Worm (Caenorhabditis elegans): ENCODE results near the gene mars-1.

Gene mars-1

ce11 chrIV:11631750-11632149 lies 3.5 kb downstream of the mars-1 start, which contains the start of gene F58B3.4:
TSS of gene F58B3.4 (minus strand) at chrIV:11631850.
- TF ChIP-seq tab-1 (GFP tag; IDR thresholded peaks at IDR 0.05) = no peak
- no peak for TF ChIP-seq ztf-29 (GFP tag; IDR thresholded peaks at IDR 0.05)
- TF ChIP-seq T22C8.4 (GFP tag; IDR thresholded peaks at IDR 0.05) = no peak
- no peak for TF ChIP-seq klf-2 (GFP tag; conservative IDR thresholded peaks at IDR 0.05)
- no peak for TF ChIP-seq med-1 (GFP tag; optimal IDR thresholded peaks at IDR 0.05; ENCODE audit: insufficient read depth)
- TF ChIP-seq flt-1 (GFP tag; IDR thresholded peaks at IDR 0.05) = no peak
- no peak for TF ChIP-seq cog-1 (tag; optimal IDR thresholded peaks at IDR 0.05)
- no peak for TF ChIP-seq ref-1 (GFP tag; conservative IDR thresholded peaks at IDR 0.05)
- TF ChIP-seq ztf-23 (GFP tag; IDR thresholded peaks at IDR 0.05) = no peak

DNA sequence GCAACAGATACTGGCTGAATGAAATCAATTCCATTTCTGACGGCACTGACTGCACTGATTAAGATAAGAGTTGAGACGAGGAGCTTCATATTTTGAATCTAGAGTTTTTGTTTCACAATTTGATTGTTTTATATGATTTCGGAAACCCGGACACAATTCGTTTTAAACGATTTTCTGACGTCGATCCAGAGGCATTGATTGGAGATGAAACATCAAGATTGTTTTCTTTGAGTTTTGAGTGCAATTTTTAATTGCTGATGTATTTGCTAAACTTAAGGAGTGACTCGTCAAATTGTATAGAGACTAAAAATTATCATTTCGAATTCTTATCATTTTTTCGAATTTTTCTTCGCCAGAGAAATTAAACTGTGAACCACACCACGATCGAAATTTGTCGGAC lies 7.4 kb downstream of the mars-1 start, which contains the start of gene lys-6:
Gene lys-6 (minus strand): TSS at position 101 of the 400 bp plus-strand sequence.
- TF ChIP-seq cog-1 (tag; optimal IDR thresholded peaks at IDR 0.05) = no peak
- no peak for TF ChIP-seq med-1 (GFP tag; optimal IDR thresholded peaks at IDR 0.05; ENCODE audit: insufficient read depth)
- TF ChIP-seq tab-1 (GFP tag; IDR thresholded peaks at IDR 0.05) = no peak
- no peak for TF ChIP-seq ztf-29 (GFP tag; IDR thresholded peaks at IDR 0.05)
- TF ChIP-seq ztf-23 (GFP tag; IDR thresholded peaks at IDR 0.05) = no peak
- no peak for TF ChIP-seq T22C8.4 (GFP tag; IDR thresholded peaks at IDR 0.05)

DNA sequence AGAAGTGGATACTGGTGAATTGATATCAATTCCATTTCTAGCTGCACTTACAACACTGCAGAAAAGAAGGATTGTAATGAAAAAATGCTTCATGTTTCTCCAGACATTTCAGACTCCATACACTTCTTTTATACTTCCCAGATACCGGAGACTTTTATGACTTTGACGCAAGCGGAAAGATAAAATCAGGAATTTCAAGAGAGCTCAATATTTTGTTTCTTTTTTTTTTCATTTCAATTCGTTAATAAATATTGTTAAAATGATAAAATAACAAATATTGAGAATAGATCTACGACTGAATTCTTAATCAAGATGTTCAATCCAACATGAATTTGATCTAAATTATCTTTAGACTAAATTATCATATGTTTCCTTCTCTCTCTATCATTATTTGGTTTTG lies 9.8 kb downstream of the mars-1 start, which contains the start of gene lys-5:
Gene lys-5 (minus strand): TSS at position 101 of the 400 bp plus-strand sequence.
- no peak for TF ChIP-seq flt-1 (GFP tag; IDR thresholded peaks at IDR 0.05)
- TF ChIP-seq cog-1 (tag; optimal IDR thresholded peaks at IDR 0.05) = no peak
- TF ChIP-seq ztf-29 (GFP tag; IDR thresholded peaks at IDR 0.05) = no peak
- no peak for TF ChIP-seq T22C8.4 (GFP tag; IDR thresholded peaks at IDR 0.05)
- no peak for TF ChIP-seq ztf-23 (GFP tag; IDR thresholded peaks at IDR 0.05)
- TF ChIP-seq ref-1 (GFP tag; conservative IDR thresholded peaks at IDR 0.05) = no peak
- TF ChIP-seq med-1 (GFP tag; optimal IDR thresholded peaks at IDR 0.05; ENCODE audit: insufficient read depth) = no peak
- no peak for TF ChIP-seq klf-2 (GFP tag; conservative IDR thresholded peaks at IDR 0.05)
- TF ChIP-seq tab-1 (GFP tag; IDR thresholded peaks at IDR 0.05) = no peak

DNA sequence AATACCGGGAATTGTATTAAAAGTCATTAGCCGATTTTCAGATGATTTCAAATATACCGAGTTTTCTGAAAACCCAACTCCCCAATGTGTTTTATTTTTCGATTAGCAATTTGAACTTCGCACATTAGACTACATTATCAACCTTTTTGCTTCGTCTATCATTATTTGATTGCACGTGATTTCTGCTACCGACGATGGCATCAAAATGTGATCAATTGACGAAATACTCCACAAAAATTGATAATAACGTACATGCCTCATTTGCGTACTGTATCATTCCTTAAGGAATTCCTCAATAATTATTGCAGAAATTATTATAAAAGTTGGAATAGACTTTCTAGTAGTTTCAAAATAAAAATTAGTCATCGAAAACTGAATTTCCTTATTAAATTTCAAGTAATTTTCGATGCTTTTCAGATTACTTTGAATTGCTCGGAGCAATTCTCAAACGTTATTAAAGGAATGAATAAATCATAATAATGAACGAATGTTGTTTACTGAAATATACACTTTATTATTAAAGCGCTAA lies 11.5 kb downstream of the mars-1 start:
- TF ChIP-seq T22C8.4 (GFP tag; IDR thresholded peaks at IDR 0.05) (no peak), cog-1 (tag; optimal IDR thresholded peaks at IDR 0.05) (no peak), ref-1 (GFP tag; conservative IDR thresholded peaks at IDR 0.05) (no peak), ztf-23 (GFP tag; IDR thresholded peaks at IDR 0.05) (no peak), klf-2 (GFP tag; conservative IDR thresholded peaks at IDR 0.05) (no peak), tab-1 (GFP tag; IDR thresholded peaks at IDR 0.05) (no peak), med-1 (GFP tag; optimal IDR thresholded peaks at IDR 0.05; ENCODE audit: insufficient read depth) (no peak), flt-1 (GFP tag; IDR thresholded peaks at IDR 0.05) (no peak), ztf-29 (GFP tag; IDR thresholded peaks at IDR 0.05) (no peak)

DNA sequence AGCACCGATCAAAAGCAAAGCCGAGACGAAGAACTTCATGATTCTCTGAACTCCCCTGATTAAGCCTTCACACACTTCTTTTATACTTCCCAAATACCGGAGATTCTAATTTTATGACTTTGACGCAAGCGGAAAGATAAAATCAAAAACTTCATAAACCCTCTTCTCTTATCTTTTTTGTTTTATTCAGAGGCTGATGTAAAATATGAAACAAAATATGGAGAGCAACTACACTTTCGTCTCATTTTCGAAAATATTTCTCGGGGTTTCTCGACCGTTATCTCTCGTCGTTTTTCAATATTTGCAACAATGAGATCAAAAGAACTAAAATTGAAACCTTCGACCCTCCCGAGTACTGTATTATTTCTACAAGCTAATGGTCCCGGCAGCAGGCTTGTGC lies 12.2 kb downstream of the mars-1 start, which contains the start of gene lys-4:
Gene lys-4 (minus strand): TSS at position 115 of the 400 bp plus-strand sequence.
- TF ChIP-seq ref-1 (GFP tag; conservative IDR thresholded peaks at IDR 0.05) (no peak), flt-1 (GFP tag; IDR thresholded peaks at IDR 0.05) (no peak), cog-1 (tag; optimal IDR thresholded peaks at IDR 0.05) (no peak), ztf-23 (GFP tag; IDR thresholded peaks at IDR 0.05) (no peak), med-1 (GFP tag; optimal IDR thresholded peaks at IDR 0.05; ENCODE audit: insufficient read depth) (no peak), ztf-29 (GFP tag; IDR thresholded peaks at IDR 0.05) (no peak), klf-2 (GFP tag; conservative IDR thresholded peaks at IDR 0.05) (no peak), tab-1 (GFP tag; IDR thresholded peaks at IDR 0.05) (no peak)

DNA sequence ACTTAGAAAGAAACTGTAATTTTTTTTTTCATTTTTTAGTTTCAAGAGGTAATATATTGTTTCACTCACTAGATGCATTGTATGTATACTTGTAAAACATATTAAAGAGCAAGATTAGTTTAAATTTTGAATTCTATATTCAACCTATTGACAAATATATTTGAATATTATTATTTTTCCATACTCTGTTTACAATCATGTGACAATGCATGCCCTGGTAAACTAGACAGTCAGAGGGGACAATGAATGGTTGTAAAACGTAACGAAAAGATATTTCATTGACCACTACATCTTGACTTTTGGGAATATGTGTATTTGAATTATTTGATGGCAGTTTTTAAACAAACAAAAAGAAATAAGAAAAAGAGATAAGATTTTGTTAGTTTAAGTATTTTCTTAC lies 13.0 kb downstream of the mars-1 start:
- TF ChIP-seq ztf-23 (GFP tag; IDR thresholded peaks at IDR 0.05) = no peak
- no peak for TF ChIP-seq med-1 (GFP tag; optimal IDR thresholded peaks at IDR 0.05; ENCODE audit: insufficient read depth)
- no peak for TF ChIP-seq klf-2 (GFP tag; conservative IDR thresholded peaks at IDR 0.05)
- no peak for TF ChIP-seq ztf-29 (GFP tag; IDR thresholded peaks at IDR 0.05)
- TF ChIP-seq flt-1 (GFP tag; IDR thresholded peaks at IDR 0.05) = no peak
- TF ChIP-seq T22C8.4 (GFP tag; IDR thresholded peaks at IDR 0.05) = no peak
- no peak for TF ChIP-seq ref-1 (GFP tag; conservative IDR thresholded peaks at IDR 0.05)
- no peak for TF ChIP-seq cog-1 (tag; optimal IDR thresholded peaks at IDR 0.05)
- TF ChIP-seq tab-1 (GFP tag; IDR thresholded peaks at IDR 0.05) = no peak

ce11 chrIV:11620909-11621308 lies 14.4 kb downstream of the mars-1 start, which contains the start of gene dsl-5:
TSS of gene dsl-5 (minus strand) at chrIV:11621009.
- no peak for TF ChIP-seq T22C8.4 (GFP tag; IDR thresholded peaks at IDR 0.05)

ce11 chrIV:11616543-11616942 lies 18.7 kb downstream of the mars-1 start:
- 0 out of 2 replicates have a peak, but pooled peaks have one; percentile 21 for TF ChIP-seq ztf-29 (GFP tag; IDR thresholded peaks at IDR 0.05)

ce11 chrIV:11604909-11605308 lies 30.4 kb downstream of the mars-1 start, which contains the start of the genes ragc-1 and Y24F12A.1:
TSS of gene ragc-1 (minus strand) at chrIV:11604933.
TSS of gene Y24F12A.1 (plus strand) at chrIV:11605254.
- peak; percentile 71 for TF ChIP-seq ztf-23 (GFP tag; IDR thresholded peaks at IDR 0.05)
- no peak for TF ChIP-seq klf-2 (GFP tag; conservative IDR thresholded peaks at IDR 0.05)
- no peak for TF ChIP-seq T22C8.4 (GFP tag; IDR thresholded peaks at IDR 0.05)
- TF ChIP-seq ztf-29 (GFP tag; IDR thresholded peaks at IDR 0.05) = no peak
- peak; percentile 56 for TF ChIP-seq med-1 (GFP tag; optimal IDR thresholded peaks at IDR 0.05; ENCODE audit: insufficient read depth)
- 0 out of 2 replicates have a peak, but pooled peaks have one; percentile 36 for TF ChIP-seq tab-1 (GFP tag; IDR thresholded peaks at IDR 0.05)
- TF ChIP-seq cog-1 (tag; optimal IDR thresholded peaks at IDR 0.05) = no peak
- peak; percentile 64; the same call in 1 of the 2 replicates for TF ChIP-seq flt-1 (GFP tag; IDR thresholded peaks at IDR 0.05)
- no peak for TF ChIP-seq ref-1 (GFP tag; conservative IDR thresholded peaks at IDR 0.05)

- no peak for TF ChIP-seq ztf-23 (GFP tag; IDR thresholded peaks at IDR 0.05)
- TF ChIP-seq cog-1 (tag; optimal IDR thresholded peaks at IDR 0.05) = no peak
- TF ChIP-seq T22C8.4 (GFP tag; IDR thresholded peaks at IDR 0.05) = no peak
- TF ChIP-seq flt-1 (GFP tag; IDR thresholded peaks at IDR 0.05) = no peak
- TF ChIP-seq ztf-29 (GFP tag; IDR thresholded peaks at IDR 0.05) = no peak
- no peak for TF ChIP-seq tab-1 (GFP tag; IDR thresholded peaks at IDR 0.05)
Observed at ce11 chrIV:11603265-11603840, 31.9 kb downstream of the mars-1 start.
